Worm (Caenorhabditis elegans): Measurements from ENCODE around the gene K11H12.6.
A peak's percentile ranks its signal among the peaks of the same experiment; 100 is the strongest.

The K11H12.6 gene

DNA sequence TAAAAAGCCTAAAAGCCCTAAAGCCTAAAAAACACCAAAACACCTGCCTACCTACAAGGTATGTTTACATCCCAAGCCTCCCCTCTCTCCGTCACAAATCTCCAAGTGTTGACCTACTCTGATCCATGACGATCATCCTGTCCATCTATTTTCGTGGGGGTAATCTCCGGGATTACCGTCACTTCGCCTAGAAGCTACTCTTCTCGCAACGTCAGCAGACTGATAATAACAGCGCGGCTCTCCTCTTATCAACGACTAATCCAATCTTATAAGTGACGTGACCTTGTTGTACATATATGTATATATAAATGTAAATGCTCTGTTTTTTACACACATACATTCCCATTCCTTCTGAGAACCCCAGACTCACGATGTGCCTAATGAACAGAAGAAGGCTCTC is 18.7 kb upstream of the K11H12.6 start:
- no peak for TF ChIP-seq ceh-9 (tag; optimal IDR thresholded peaks at IDR 0.05)
- no peak for TF ChIP-seq elt-3 (tag; optimal IDR thresholded peaks at IDR 0.05)
- no peak for TF ChIP-seq ceh-16 (tag; optimal IDR thresholded peaks at IDR 0.05)
- no peak for TF ChIP-seq fkh-2 (tag; optimal IDR thresholded peaks at IDR 0.05)
- no peak for TF ChIP-seq snpc-4 (tag; optimal IDR thresholded peaks at IDR 0.05)
- no peak for TF ChIP-seq sea-2 (GFP tag; optimal IDR thresholded peaks at IDR 0.05)
- TF ChIP-seq ztf-4 (tag; optimal IDR thresholded peaks at IDR 0.05), result no peak
- no peak for TF ChIP-seq nhr-12 (tag; optimal IDR thresholded peaks at IDR 0.05)
- no peak for TF ChIP-seq nhr-11 (tag; optimal IDR thresholded peaks at IDR 0.05)
- no peak for TF ChIP-seq ZK546.5 (tag; optimal IDR thresholded peaks at IDR 0.05)
- no peak for TF ChIP-seq elt-2 (tag; optimal IDR thresholded peaks at IDR 0.05)
- TF ChIP-seq skn-1 (tag; optimal IDR thresholded peaks at IDR 0.05), result no peak
- TF ChIP-seq unc-39 (tag; optimal IDR thresholded peaks at IDR 0.05), result no peak
- TF ChIP-seq nhr-76 (tag; optimal IDR thresholded peaks at IDR 0.05), result no peak
- TF ChIP-seq nhr-77 (tag; optimal IDR thresholded peaks at IDR 0.05), result no peak
- no peak for TF ChIP-seq lin-15B (tag; optimal IDR thresholded peaks at IDR 0.05)
- TF ChIP-seq R02D3.7 (tag; optimal IDR thresholded peaks at IDR 0.05), result no peak
- no peak for TF ChIP-seq fkh-10 (GFP tag; optimal IDR thresholded peaks at IDR 0.05)

DNA sequence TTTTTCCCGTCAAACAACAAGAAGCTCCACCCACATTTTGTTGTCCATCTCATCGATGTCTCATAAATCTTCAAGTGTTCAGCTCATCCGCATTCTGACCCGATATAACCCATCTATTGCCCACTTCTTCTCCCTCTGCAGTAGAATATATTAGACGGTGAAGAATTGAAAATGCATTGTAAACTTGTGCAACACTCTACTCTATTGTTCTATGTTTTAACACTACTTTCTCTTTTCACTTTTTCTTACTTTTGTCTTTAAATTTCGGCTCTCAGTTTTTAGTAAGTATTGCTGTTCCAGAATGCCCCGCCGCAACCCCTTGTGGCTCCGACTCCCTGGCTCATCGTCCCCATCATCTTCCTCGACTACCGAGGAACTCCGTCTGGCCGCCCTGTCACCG is 17.7 kb upstream of the K11H12.6 start, which contains the start of gene K11H12.9:
Gene K11H12.9 (plus strand): TSS at position 301 of the 400 bp plus-strand sequence.
- TF ChIP-seq elt-1 (tag; optimal IDR thresholded peaks at IDR 0.05), result no peak
- no peak for TF ChIP-seq nhr-77 (tag; optimal IDR thresholded peaks at IDR 0.05)
- no peak for TF ChIP-seq mml-1 (tag; optimal IDR thresholded peaks at IDR 0.05)
- TF ChIP-seq nhr-237 (tag; optimal IDR thresholded peaks at IDR 0.05), result no peak
- no peak for TF ChIP-seq fkh-2 (tag; optimal IDR thresholded peaks at IDR 0.05)

DNA sequence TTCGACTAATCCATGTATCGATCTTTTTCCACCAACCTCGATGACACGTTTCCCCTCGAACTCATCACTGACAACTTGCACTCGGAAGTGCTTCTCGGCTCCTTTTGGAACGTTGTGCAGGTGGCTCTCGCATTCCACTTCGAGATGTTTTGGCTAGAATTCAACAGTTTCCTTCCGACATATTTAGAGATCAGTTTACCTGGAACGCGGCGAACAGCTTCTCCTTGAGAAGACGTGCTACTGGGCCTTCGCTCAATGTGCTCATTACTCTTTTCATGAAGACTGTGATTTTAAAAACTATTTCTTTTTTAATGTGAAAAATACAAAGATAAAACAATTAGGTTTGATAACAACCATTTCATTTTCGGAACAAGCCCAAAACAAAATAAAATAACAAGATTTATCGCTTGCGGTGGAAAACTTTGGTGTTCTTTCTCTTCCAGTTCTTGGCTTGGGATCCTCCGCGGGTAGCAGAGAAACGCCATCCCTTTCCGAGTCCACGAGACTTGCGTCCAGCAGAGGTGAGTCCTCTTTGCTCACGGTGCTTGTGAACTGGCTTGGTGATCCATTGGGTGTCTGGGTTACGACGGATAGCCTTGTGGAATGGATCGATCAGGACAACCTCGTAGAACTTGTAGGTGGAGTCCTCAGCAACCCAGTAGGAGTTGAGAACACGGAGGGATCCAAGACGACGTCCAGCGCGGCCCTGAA is 13.8 kb upstream of the K11H12.6 start, which contains the start of gene K11H12.1:
Gene K11H12.1 (minus strand): TSS at position 284 of the 711 bp plus-strand sequence.
- TF ChIP-seq skn-1 (tag; optimal IDR thresholded peaks at IDR 0.05) (no peak), nhr-43 (tag; optimal IDR thresholded peaks at IDR 0.05; ENCODE audit: poor library complexity, severe bottlenecking) (peak; percentile 28), nhr-77 (tag; optimal IDR thresholded peaks at IDR 0.05) (no peak), nhr-76 (tag; optimal IDR thresholded peaks at IDR 0.05) (no peak), unc-39 (tag; optimal IDR thresholded peaks at IDR 0.05) (no peak), egl-5 (tag; optimal IDR thresholded peaks at IDR 0.05) (no peak)

DNA sequence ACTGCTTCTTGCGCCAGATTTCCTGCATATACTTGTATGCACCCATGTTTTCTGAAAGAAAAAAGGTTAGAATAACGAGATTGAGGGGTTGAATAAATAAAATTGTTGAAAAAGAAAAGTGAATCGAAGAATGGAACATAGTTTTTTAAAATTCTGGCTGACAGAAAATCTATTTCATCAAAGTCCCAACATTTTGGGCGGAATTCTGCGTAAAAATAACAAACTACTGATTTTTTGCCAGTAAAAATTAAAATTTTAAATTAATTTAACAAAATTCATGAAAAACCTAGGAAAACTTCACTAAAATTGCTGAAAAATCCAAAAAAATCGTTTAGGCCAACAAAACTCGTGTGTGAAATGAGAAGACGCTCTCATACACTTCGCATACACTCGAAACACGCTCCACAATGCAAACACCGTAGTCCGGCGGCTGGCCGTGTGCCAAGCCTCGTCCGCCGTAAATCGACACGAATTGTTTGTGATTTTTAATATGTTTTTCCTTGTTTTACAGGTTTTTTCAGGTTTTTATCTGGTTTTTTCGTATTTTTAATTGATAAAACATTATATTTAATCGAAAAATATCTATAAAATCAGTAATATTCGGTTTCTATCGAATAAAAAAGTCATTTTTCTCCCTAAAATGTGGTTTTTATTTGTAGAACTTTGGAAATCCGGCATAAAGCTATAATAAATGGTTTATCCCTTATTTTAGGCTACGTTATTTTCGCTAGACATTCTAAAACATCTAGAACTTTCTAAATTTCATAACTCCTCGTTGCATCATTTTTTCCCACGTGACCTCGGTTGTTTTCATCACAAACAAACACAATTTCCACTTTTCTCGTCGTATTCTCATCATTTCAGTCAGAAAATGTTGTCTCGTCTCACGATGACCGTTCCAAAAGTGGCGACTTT is 12.3 kb upstream of the K11H12.6 start, which contains the start of the genes rpl-15 and K11H12.8:
Gene rpl-15 (minus strand): TSS at position 51 of the 915 bp plus-strand sequence.
Gene K11H12.8 (plus strand): TSS at position 865 of the 915 bp plus-strand sequence.
- TF ChIP-seq daf-12 (tag; optimal IDR thresholded peaks at IDR 0.05) (peak; percentile 79), ama-1 (optimal IDR thresholded peaks at IDR 0.05) (peak; percentile 93), tbx-2 (tag; optimal IDR thresholded peaks at IDR 0.05) (peak; percentile 98), egl-27 (tag; optimal IDR thresholded peaks at IDR 0.05) (peak; percentile 97), egl-5 (tag; optimal IDR thresholded peaks at IDR 0.05) (peak; percentile 98), fkh-2 (tag; optimal IDR thresholded peaks at IDR 0.05) (peak; percentile 89), pha-4 (tag; optimal IDR thresholded peaks at IDR 0.05) (peak; percentile 100), nhr-25 (tag; optimal IDR thresholded peaks at IDR 0.05) (peak; percentile 100), nhr-43 (tag; optimal IDR thresholded peaks at IDR 0.05; ENCODE audit: poor library complexity, severe bottlenecking) (peak; percentile 99), snpc-4 (tag; optimal IDR thresholded peaks at IDR 0.05) (peak; percentile 98), nhr-237 (tag; optimal IDR thresholded peaks at IDR 0.05) (no peak), nhr-76 (tag; optimal IDR thresholded peaks at IDR 0.05) (peak; percentile 89), aly-2 (tag; optimal IDR thresholded peaks at IDR 0.05) (peak; percentile 89), ztf-4 (tag; optimal IDR thresholded peaks at IDR 0.05) (peak; percentile 97), fos-1 (tag; optimal IDR thresholded peaks at IDR 0.05) (peak; percentile 99), unc-62 (GFP tag; optimal IDR thresholded peaks at IDR 0.05) (peak; percentile 98), fkh-10 (GFP tag; optimal IDR thresholded peaks at IDR 0.05) (peak; percentile 99), elt-1 (tag; optimal IDR thresholded peaks at IDR 0.05) (peak; percentile 92), nhr-77 (tag; optimal IDR thresholded peaks at IDR 0.05) (peak; percentile 96), lin-39 (tag; optimal IDR thresholded peaks at IDR 0.05) (peak; percentile 99), ZK546.5 (tag; optimal IDR thresholded peaks at IDR 0.05) (peak; percentile 76), nhr-23 (tag; optimal IDR thresholded peaks at IDR 0.05) (peak; percentile 100), sea-2 (GFP tag; optimal IDR thresholded peaks at IDR 0.05) (peak; percentile 69), jun-1 (tag; optimal IDR thresholded peaks at IDR 0.05) (peak; percentile 99), zag-1 (tag; optimal IDR thresholded peaks at IDR 0.05) (peak; percentile 88), pqm-1 (tag; optimal IDR thresholded peaks at IDR 0.05) (peak; percentile 95), unc-39 (tag; optimal IDR thresholded peaks at IDR 0.05) (peak; percentile 66), nhr-28 (tag; optimal IDR thresholded peaks at IDR 0.05) (peak; percentile 91), mml-1 (tag; optimal IDR thresholded peaks at IDR 0.05) (no peak), lsy-12 (tag; optimal IDR thresholded peaks at IDR 0.05) (peak; percentile 100), nfya-1 (tag; optimal IDR thresholded peaks at IDR 0.05; ENCODE audit: insufficient read depth) (peak; percentile 100), skn-1 (tag; optimal IDR thresholded peaks at IDR 0.05) (peak; percentile 97), eor-1 (tag; optimal IDR thresholded peaks at IDR 0.05) (no peak), R02D3.7 (tag; optimal IDR thresholded peaks at IDR 0.05) (peak; percentile 99)
